Fruit fly (Drosophila melanogaster) whole organism, wandering third instar larva: ENCODE data around the gene CG8664.

ENCODE experiments used
- CG32264 ChIP-seq: fragments of 200-800 bp; sonication (Bioruptor generic); optimal IDR thresholded peaks from 2 replicates; lab custom pipeline; 2016; ENCODE audit warnings: missing biosample characterization, missing genetic modification characterization
- Sp1 ChIP-seq: fragments of 200-800 bp; sonication (Bioruptor generic); optimal IDR thresholded peaks from 3 replicates; lab custom pipeline; 2019; ENCODE audit warnings: missing biosample characterization, mild to moderate bottlenecking, missing genetic modification characterization, moderate library complexity
- psq ChIP-seq: fragments of 200-800 bp; sonication (Bioruptor generic); optimal IDR thresholded peaks from 3 replicates; lab custom pipeline; 2017; ENCODE audit warnings: missing biosample characterization, mild to moderate bottlenecking, missing genetic modification characterization, moderate library complexity

dm6 chrX:17322852-17323251 lies 40.3 kb upstream of the CG8664 start:
- TF ChIP-seq CG32264 (GFP tag; lab: Kevin White, UChicago) = no peak
- no peak for TF ChIP-seq Sp1 (GFP tag; lab: Kevin White, UChicago)
- TF ChIP-seq psq (GFP tag; lab: Kevin White, UChicago) = no peak
